Worm (Caenorhabditis elegans): ENCODE measurements around the gene agr-1.
A peak's percentile ranks its signal among the peaks of the same experiment; 100 is the strongest.

The agr-1 gene

ce11 chrII:6721581-6721980 lies 53.4 kb downstream of the agr-1 start (continued):
- peak; percentile 50 for TF ChIP-seq mes-2 (tag; optimal IDR thresholded peaks at IDR 0.05; ENCODE audit: poor library complexity, severe bottlenecking)
- TF ChIP-seq Y75B8A.6 (GFP tag; IDR thresholded peaks at IDR 0.05) = no peak

ce11 chrII:6718221-6718620 lies 56.8 kb downstream of the agr-1 start, which contains the start of gene tsp-10:
Gene tsp-10 (plus strand): TSS chrII:6718586.
- TF ChIP-seq tag-97 (GFP tag; IDR thresholded peaks at IDR 0.05) (no peak), nhr-28 (tag; optimal IDR thresholded peaks at IDR 0.05) (peak; percentile 4), lim-7 (GFP tag; IDR thresholded peaks at IDR 0.05) (no peak), daf-16 (GFP tag; optimal IDR thresholded peaks at IDR 0.05) (no peak), daf-16 (tag; optimal IDR thresholded peaks at IDR 0.05) (peak; percentile 65), nhr-10 (tag; optimal IDR thresholded peaks at IDR 0.05) (no peak), F10B5.3 (tag; optimal IDR thresholded peaks at IDR 0.05) (no peak), tra-1 (GFP tag; IDR thresholded peaks at IDR 0.05) (no peak), egl-43 (GFP tag; IDR thresholded peaks at IDR 0.05) (no peak), Y48G9A.11 (GFP tag; IDR thresholded peaks at IDR 0.05) (no peak), unc-130 (GFP tag; optimal IDR thresholded peaks at IDR 0.05) (no peak), madf-5 (GFP tag; IDR thresholded peaks at IDR 0.05) (no peak), lin-29 (GFP tag; IDR thresholded peaks at IDR 0.05) (no peak), unc-39 (tag; optimal IDR thresholded peaks at IDR 0.05) (no peak), set-16 (GFP tag; IDR thresholded peaks at IDR 0.05) (no peak), nhr-77 (tag; optimal IDR thresholded peaks at IDR 0.05) (no peak), F26F4.8 (GFP tag; conservative IDR thresholded peaks at IDR 0.05) (no peak), saeg-2 (GFP tag; IDR thresholded peaks at IDR 0.05) (no peak), dve-1 (tag; optimal IDR thresholded peaks at IDR 0.05; ENCODE audit: insufficient read depth) (peak; percentile 30), nhr-41 (GFP tag; IDR thresholded peaks at IDR 0.05) (no peak), php-3 (GFP tag; IDR thresholded peaks at IDR 0.05) (0 out of 2 replicates have a peak, but pooled peaks have one; percentile 37), lsy-2 (tag; optimal IDR thresholded peaks at IDR 0.05) (no peak), madf-9 (GFP tag; conservative IDR thresholded peaks at IDR 0.05) (no peak)

- TF ChIP-seq dpl-1 (GFP tag; optimal IDR thresholded peaks at IDR 0.05) (no peak), ztf-11 (tag; optimal IDR thresholded peaks at IDR 0.05) (no peak), lin-1 (GFP tag; IDR thresholded peaks at IDR 0.05) (no peak)
These were observed 58.3 kb downstream of the agr-1 start, which contains the start of the genes T14B4.5 and T14B4.20 for ce11 chrII:6716638-6717037. Gene T14B4.5 (plus strand): TSS chrII:6716863. Gene T14B4.20 (plus strand): TSS chrII:6716901.

- no peak for TF ChIP-seq Y105C5A.15 (GFP tag; IDR thresholded peaks at IDR 0.05)
- no peak for TF ChIP-seq F26F4.8 (GFP tag; conservative IDR thresholded peaks at IDR 0.05)
- no peak for TF ChIP-seq ama-1 (optimal IDR thresholded peaks at IDR 0.05)
- no peak for TF ChIP-seq nhr-48 (tag; optimal IDR thresholded peaks at IDR 0.05)
- TF ChIP-seq ZK337.2 (GFP tag; IDR thresholded peaks at IDR 0.05) = no peak
- no peak for TF ChIP-seq snpc-1.2 (GFP tag; IDR thresholded peaks at IDR 0.05)
- no peak for TF ChIP-seq D1046.2 (GFP tag; IDR thresholded peaks at IDR 0.05)
- no peak for TF ChIP-seq zip-11 (GFP tag; IDR thresholded peaks at IDR 0.05)
- no peak for TF ChIP-seq mdl-1 (tag; optimal IDR thresholded peaks at IDR 0.05)
- no peak for TF ChIP-seq mep-1 (tag; optimal IDR thresholded peaks at IDR 0.05)
- TF ChIP-seq nhr-28 (tag; optimal IDR thresholded peaks at IDR 0.05) = no peak
- no peak for TF ChIP-seq Y48G9A.11 (GFP tag; IDR thresholded peaks at IDR 0.05)
- TF ChIP-seq hmg-1.1 (GFP tag; IDR thresholded peaks at IDR 0.05) = no peak
- no peak for TF ChIP-seq nhr-25 (tag; optimal IDR thresholded peaks at IDR 0.05; ENCODE audit: borderline replicate concordance, insufficient read depth)
- TF ChIP-seq hlh-30 (tag; optimal IDR thresholded peaks at IDR 0.05; ENCODE audit: insufficient read depth) = no peak
- TF ChIP-seq jun-1 (tag; optimal IDR thresholded peaks at IDR 0.05) = no peak
- TF ChIP-seq lsy-2 (tag; optimal IDR thresholded peaks at IDR 0.05) = no peak
- TF ChIP-seq mxl-2 (GFP tag; conservative IDR thresholded peaks at IDR 0.05) = no peak
These were observed 59.1 kb downstream of the agr-1 start for ce11 chrII:6715853-6716252.
